Worm (Caenorhabditis elegans) whole organism, L3 larva: ENCODE results near the gene B0280.7.

Source experiments
- ceh-28 ChIP-seq: fragments of 150-350 bp; optimal IDR thresholded peaks from 2 replicates; lab custom pipeline; 2014; ENCODE audit warnings: missing biosample characterization, missing genetic modification reagents, missing genetic modification characterization
- ceh-82 ChIP-seq: fragments of 150-350 bp; optimal IDR thresholded peaks from 2 replicates; lab custom pipeline; 2014; ENCODE audit warnings: missing biosample characterization, missing genetic modification characterization
- ceh-9 ChIP-seq: sonication (generic microtip); optimal IDR thresholded peaks from 2 replicates; lab custom pipeline; 2018; ENCODE audit warnings: missing biosample characterization, missing genetic modification characterization
- daf-12 ChIP-seq: fragments of 150-350 bp; optimal IDR thresholded peaks from 2 replicates; lab custom pipeline; 2014; ENCODE audit warnings: missing biosample characterization, missing genetic modification reagents, missing genetic modification characterization
- egl-27 ChIP-seq: sonication (generic microtip); optimal IDR thresholded peaks from 4 replicates; lab custom pipeline; 2017; ENCODE audit warnings: missing biosample characterization, missing genetic modification reagents, missing genetic modification characterization
- egl-5 ChIP-seq: fragments of 150-350 bp; optimal IDR thresholded peaks from 2 replicates; lab custom pipeline; 2017; ENCODE audit warnings: missing biosample characterization, missing genetic modification reagents, missing genetic modification characterization, inconsistent platforms
- elt-1 ChIP-seq: fragments of 150-350 bp; optimal IDR thresholded peaks from 2 replicates; lab custom pipeline; 2014; ENCODE audit warnings: missing biosample characterization, missing genetic modification characterization
- elt-2 ChIP-seq: sonication (generic microtip); optimal IDR thresholded peaks from 2 replicates; lab custom pipeline; 2016; ENCODE audit warnings: missing genetic modification reagents, mild to moderate bottlenecking, missing genetic modification characterization, missing compliant biosample characterization
- elt-3 ChIP-seq, 3 experiments: fragments of 150-350 bp in 1 of 3; sonication (generic microtip) in 2 of 3; optimal IDR thresholded peaks; 2 replicates in 2 of 3; 4 replicates in 1 of 3; lab custom pipeline; 2014 to 2017; ENCODE audit warnings: missing biosample characterization in 3 of 3, missing genetic modification characterization in 3 of 3
- fkh-10 ChIP-seq: sonication (generic microtip); optimal IDR thresholded peaks from 2 replicates; lab custom pipeline; 2017; ENCODE audit warnings: missing biosample characterization, missing genetic modification reagents, missing genetic modification characterization
- fkh-2 ChIP-seq: fragments of 150-350 bp; optimal IDR thresholded peaks from 2 replicates; lab custom pipeline; 2014; ENCODE audit warnings: missing biosample characterization, missing genetic modification reagents, missing genetic modification characterization
- hmg-11 ChIP-seq: sonication (generic microtip); optimal IDR thresholded peaks from 2 replicates; lab custom pipeline; 2016; ENCODE audit warnings: missing genetic modification characterization, missing compliant biosample characterization
- jun-1 ChIP-seq: fragments of 150-350 bp; optimal IDR thresholded peaks from 2 replicates; lab custom pipeline; 2014; ENCODE audit warnings: missing biosample characterization, missing genetic modification reagents, missing genetic modification characterization
- lin-39 ChIP-seq: fragments of 150-350 bp; optimal IDR thresholded peaks from 2 replicates; lab custom pipeline; 2018; ENCODE audit warnings: missing biosample characterization, missing genetic modification reagents, missing genetic modification characterization
- lsy-12 ChIP-seq: sonication (generic microtip); optimal IDR thresholded peaks from 2 replicates; lab custom pipeline; 2016; ENCODE audit warnings: mild to moderate bottlenecking, missing genetic modification characterization, missing compliant biosample characterization
- mdl-1 ChIP-seq: fragments of 150-350 bp; optimal IDR thresholded peaks from 2 replicates; lab custom pipeline; 2014; ENCODE audit warnings: missing biosample characterization, missing genetic modification characterization
- mml-1 ChIP-seq: fragments of 150-350 bp; sonication (generic microtip); optimal IDR thresholded peaks from 3 replicates; lab custom pipeline; 2014; ENCODE audit warnings: missing biosample characterization, missing genetic modification characterization
- nhr-11 ChIP-seq: fragments of 150-350 bp; optimal IDR thresholded peaks from 2 replicates; lab custom pipeline; 2014; ENCODE audit warnings: missing biosample characterization, missing genetic modification characterization
- nhr-12 ChIP-seq: fragments of 150-350 bp; optimal IDR thresholded peaks from 2 replicates; lab custom pipeline; 2014; ENCODE audit warnings: missing biosample characterization, missing genetic modification characterization
- nhr-23 ChIP-seq: fragments of 150-350 bp; optimal IDR thresholded peaks from 2 replicates; lab custom pipeline; 2014; ENCODE audit warnings: missing biosample characterization, missing genetic modification reagents, missing genetic modification characterization
- nhr-25 ChIP-seq: sonication (generic microtip); optimal IDR thresholded peaks from 2 replicates; lab custom pipeline; 2017; ENCODE audit warnings: missing biosample characterization, missing genetic modification characterization
- nhr-43 ChIP-seq: sonication (generic microtip); optimal IDR thresholded peaks from 2 replicates; lab custom pipeline; 2016; ENCODE audit warnings: mild to moderate bottlenecking, missing genetic modification characterization, missing compliant biosample characterization; ENCODE audit not compliant: poor library complexity, severe bottlenecking
- nhr-67 ChIP-seq: fragments of 150-350 bp; optimal IDR thresholded peaks from 2 replicates; lab custom pipeline; 2014; ENCODE audit warnings: missing biosample characterization, missing genetic modification characterization
- nhr-77 ChIP-seq: fragments of 150-350 bp; optimal IDR thresholded peaks from 2 replicates; lab custom pipeline; 2014; ENCODE audit warnings: missing biosample characterization, missing genetic modification characterization
- pqm-1 ChIP-seq: fragments of 150-350 bp; optimal IDR thresholded peaks from 2 replicates; lab custom pipeline; 2017; ENCODE audit warnings: missing biosample characterization, missing genetic modification characterization, inconsistent platforms
- skn-1 ChIP-seq: fragments of 150-350 bp; optimal IDR thresholded peaks from 2 replicates; lab custom pipeline; 2014; ENCODE audit warnings: missing biosample characterization, missing genetic modification characterization
- snpc-4 ChIP-seq: fragments of 150-350 bp; optimal IDR thresholded peaks from 2 replicates; lab custom pipeline; 2014; ENCODE audit warnings: missing biosample characterization, missing genetic modification characterization
- tbx-2 ChIP-seq: sonication (generic microtip); optimal IDR thresholded peaks from 2 replicates; lab custom pipeline; 2016; ENCODE audit warnings: mild to moderate bottlenecking, missing genetic modification characterization, missing compliant biosample characterization
- unc-39 ChIP-seq: sonication (generic microtip); optimal IDR thresholded peaks from 4 replicates; lab custom pipeline; 2017; ENCODE audit warnings: missing biosample characterization, missing genetic modification characterization
- zag-1 ChIP-seq: fragments of 150-350 bp; optimal IDR thresholded peaks from 2 replicates; lab custom pipeline; 2014; ENCODE audit warnings: missing biosample characterization, missing genetic modification characterization
- ztf-11 ChIP-seq: fragments of 150-350 bp; optimal IDR thresholded peaks from 2 replicates; lab custom pipeline; 2014; ENCODE audit warnings: missing biosample characterization, missing genetic modification characterization
- ztf-4 ChIP-seq: fragments of 150-350 bp; optimal IDR thresholded peaks from 2 replicates; lab custom pipeline; 2014; ENCODE audit warnings: missing biosample characterization, missing genetic modification characterization

B0280.7 gene

ce11 chrIII:7103940-7104440, 7.7 kb downstream of the B0280.7 start, which contains the start of gene cpg-2:
TSS of gene cpg-2 (minus strand) at chrIII:7103990.
- TF ChIP-seq nhr-77 (tag; lab: Kevin White, UChicago) (no peak), fkh-2 (tag; lab: Kevin White, UChicago) (no peak), elt-1 (tag; lab: Kevin White, UChicago) (no peak), elt-2 (tag; lab: Kevin White, UChicago) (no peak)
- TF ChIP-seq, all 47 proteins: peak for 0

- TF ChIP-seq lsy-12 (no peak), snpc-4 (tag; lab: Kevin White, UChicago) (no peak), nhr-43 (no peak)
- TF ChIP-seq, all 47 proteins: peak for 0
Measured at ce11 chrIII:7101814-7102477, 9.7 kb downstream of the B0280.7 start.

- TF ChIP-seq nhr-11 (tag; lab: Kevin White, UChicago), result peak; percentile 43
- no peak for TF ChIP-seq tbx-2
- TF ChIP-seq lin-39 (tag; lab: Kevin White, UChicago), result no peak
- no peak for TF ChIP-seq ceh-28 (tag; lab: Kevin White, UChicago)
- TF ChIP-seq mdl-1 (tag; lab: Kevin White, UChicago), result no peak
Measured at ce11 chrIII:7100001-7100400, 11.7 kb downstream of the B0280.7 start, which contains the start of gene ZK418.11. TSS of gene ZK418.11 (plus strand) at chrIII:7100289.

ce11 chrIII:7096481-7096880, 15.2 kb downstream of the B0280.7 start:
- TF ChIP-seq nhr-67 (tag; lab: Kevin White, UChicago) (no peak), nhr-23 (no peak), elt-2 (tag; lab: Kevin White, UChicago) (no peak), ceh-9 (no peak), fkh-10 (no peak), elt-3 (tag; optimal IDR thresholded peaks at IDR 0.05; lab: Kevin White, UChicago) (no peak)

- TF ChIP-seq mdl-1 (tag; lab: Kevin White, UChicago) (no peak), nhr-11 (tag; lab: Kevin White, UChicago) (peak; percentile 13)
- TF ChIP-seq, all 47 proteins: peak for 1
Measured at ce11 chrIII:7095156-7095555, 16.5 kb downstream of the B0280.7 start, which contains the start of gene nhr-9. TSS of gene nhr-9 (plus strand) at chrIII:7095462.

- no peak for TF ChIP-seq lsy-12
- TF ChIP-seq nhr-25 (tag; lab: Kevin White, UChicago), result no peak
- TF ChIP-seq lin-39 (tag; lab: Kevin White, UChicago), result no peak
- TF ChIP-seq ceh-82, result no peak
- TF ChIP-seq ztf-11 (tag; lab: Kevin White, UChicago), result no peak
- no peak for TF ChIP-seq tbx-2
- TF ChIP-seq daf-12 (tag; lab: Kevin White, UChicago), result no peak
Measured at ce11 chrIII:7091042-7091441, 20.7 kb downstream of the B0280.7 start, which contains the start of gene ZK418.2. TSS of gene ZK418.2 (plus strand) at chrIII:7091342.

- TF ChIP-seq nhr-43 (no peak), egl-5 (no peak), nhr-12 (tag; lab: Kevin White, UChicago) (no peak), unc-39 (tag; lab: Kevin White, UChicago) (no peak), ztf-4 (tag; lab: Kevin White, UChicago) (no peak), zag-1 (tag; lab: Kevin White, UChicago) (no peak), mml-1 (tag; lab: Kevin White, UChicago) (no peak), skn-1 (tag; lab: Kevin White, UChicago) (no peak), pqm-1 (tag; lab: Kevin White, UChicago) (no peak), daf-12 (tag; lab: Kevin White, UChicago) (no peak), ceh-28 (tag; lab: Kevin White, UChicago) (no peak), elt-3 (tag; optimal IDR thresholded peaks at IDR 0.05; lab: Kevin White, UChicago) (no peak), jun-1 (no peak), hmg-11 (tag; lab: Kevin White, UChicago) (no peak), ceh-82 (no peak), egl-27 (tag; lab: Kevin White, UChicago) (no peak), nhr-25 (tag; lab: Kevin White, UChicago) (no peak)
Measured at ce11 chrIII:7090545-7090944, 21.1 kb downstream of the B0280.7 start, which contains the start of gene ZK418.10. TSS of gene ZK418.10 (minus strand) at chrIII:7090692.
